Worm (Caenorhabditis elegans) whole organism, L4 larva: Measurements from ENCODE around the gene npp-15.

ENCODE experiments used
- ZK337.2 ChIP-seq: fragments of 200-800 bp; sonication (Bioruptor generic); IDR thresholded peaks from 2 replicates; pipeline ENCODE4 v1.3.6; 2022; ENCODE audit warnings: missing genetic modification reagents, missing genetic modification characterization, missing compliant biosample characterization
- aly-2 ChIP-seq: sonication (generic microtip); optimal IDR thresholded peaks from 2 replicates; lab custom pipeline; 2018; ENCODE audit warnings: missing biosample characterization, missing genetic modification characterization
- daf-12 ChIP-seq: fragments of 150-350 bp; optimal IDR thresholded peaks from 2 replicates; lab custom pipeline; 2014; ENCODE audit warnings: missing biosample characterization, missing genetic modification reagents, missing genetic modification characterization
- dpl-1 ChIP-seq: fragments of 150-350 bp; optimal IDR thresholded peaks from 2 replicates; lab custom pipeline; 2014; ENCODE audit warnings: missing biosample characterization, missing genetic modification reagents, missing genetic modification characterization
- hmg-1.1 ChIP-seq: fragments of 200-800 bp; sonication (Bioruptor generic); IDR thresholded peaks from 2 replicates; pipeline ENCODE4 v1.3.6; 2022; ENCODE audit warnings: missing genetic modification reagents, missing genetic modification characterization, missing compliant biosample characterization
- rbr-2 ChIP-seq: sonication (generic microtip); optimal IDR thresholded peaks from 2 replicates; lab custom pipeline; 2016; ENCODE audit warnings: missing genotype, missing genetic modification characterization, missing compliant biosample characterization
- vab-7 ChIP-seq: fragments of 200-800 bp; sonication (Bioruptor generic); IDR thresholded peaks from 2 replicates; pipeline ENCODE4 v1.3.6; 2022; ENCODE audit warnings: missing genetic modification reagents, missing genetic modification characterization, missing compliant biosample characterization
- ztf-7 ChIP-seq: fragments of 150-350 bp; optimal IDR thresholded peaks from 2 replicates; lab custom pipeline; 2014; ENCODE audit warnings: missing biosample characterization, missing genetic modification characterization

- TF ChIP-seq rbr-2 (tag; lab: Kevin White, UChicago): no peak
- TF ChIP-seq daf-12 (tag; lab: Kevin White, UChicago): no peak
- no peak for TF ChIP-seq aly-2 (tag; lab: Kevin White, UChicago)
- TF ChIP-seq ZK337.2 (GFP tag; lab: Robert Waterston, UW): no peak
- no peak for TF ChIP-seq ztf-7 (tag; lab: Kevin White, UChicago)
- TF ChIP-seq vab-7: no peak
- no peak for TF ChIP-seq hmg-1.1 (GFP tag; lab: Robert Waterston, UW)
- TF ChIP-seq dpl-1 (GFP tag; lab: Kevin White, UChicago): no peak
Measured at ce11 chrIII:7889036-7889435, 39.8 kb upstream of the npp-15 start.
